Fruit fly (Drosophila melanogaster): ENCODE data around the gene ida.

ida gene

dm6 chr3L:3908838-3909810 lies 4.0 kb downstream of the ida start:
- TF ChIP-seq psq (optimal IDR thresholded peaks at IDR 0.05): no peak
- no peak for TF ChIP-seq usp (GFP tag; optimal IDR thresholded peaks at IDR 0.05)
- TF ChIP-seq EcR (GFP tag; optimal IDR thresholded peaks at IDR 0.05): peak in 1 of 2 experiments; percentile 25

dm6 chr3L:3909831-3910230 lies 4.7 kb downstream of the ida start, which contains the start of gene mge:
TSS of gene mge (minus strand) at chr3L:3909931.
- no peak for TF ChIP-seq CG8478 (optimal IDR thresholded peaks at IDR 0.05)
- no peak for TF ChIP-seq pan (optimal IDR thresholded peaks at IDR 0.05)
- TF ChIP-seq usp (GFP tag; optimal IDR thresholded peaks at IDR 0.05): no peak
- no peak for TF ChIP-seq psq (optimal IDR thresholded peaks at IDR 0.05)
- no peak for TF ChIP-seq EcR (GFP tag; optimal IDR thresholded peaks at IDR 0.05)
- TF ChIP-seq Dll (optimal IDR thresholded peaks at IDR 0.05): no peak

dm6 chr3L:3912134-3912533 lies 7.0 kb downstream of the ida start:
- no peak for TF ChIP-seq CG8478 (optimal IDR thresholded peaks at IDR 0.05)

DNA sequence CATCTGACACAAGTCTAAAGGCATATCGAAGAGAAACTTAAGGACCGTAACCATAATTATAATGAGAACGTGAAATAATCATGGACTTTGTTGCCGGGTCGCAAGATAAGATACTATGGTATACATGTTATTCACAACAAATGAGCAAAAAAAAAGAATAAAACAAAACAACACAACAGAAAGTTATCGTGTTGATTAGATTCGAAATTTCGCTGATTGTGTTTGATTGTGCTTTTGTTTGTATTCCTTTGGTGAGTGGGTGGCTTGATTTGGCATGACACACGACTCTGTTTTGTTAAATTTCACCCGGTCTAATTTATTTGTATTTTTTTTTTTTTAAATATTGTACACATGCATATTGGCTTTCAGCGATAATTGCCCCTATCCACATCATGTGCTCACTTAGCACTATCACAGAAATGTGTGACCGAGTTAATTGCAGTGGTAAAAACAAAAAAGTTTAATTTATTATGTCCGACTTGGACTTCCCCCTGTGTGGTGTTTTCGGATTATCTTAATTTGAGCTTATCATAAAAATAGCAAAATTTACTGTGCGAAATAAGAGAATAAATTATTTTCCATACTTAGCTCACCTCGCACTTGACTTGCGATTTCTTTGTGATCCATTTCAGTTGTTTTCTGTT lies 18.6 kb downstream of the ida start:
- TF ChIP-seq usp (GFP tag; optimal IDR thresholded peaks at IDR 0.05) (no peak), Dll (optimal IDR thresholded peaks at IDR 0.05) (no peak), CG8478 (optimal IDR thresholded peaks at IDR 0.05) (no peak), psq (optimal IDR thresholded peaks at IDR 0.05) (no peak), pan (optimal IDR thresholded peaks at IDR 0.05) (no peak), EcR (GFP tag; optimal IDR thresholded peaks at IDR 0.05) (no peak)

DNA sequence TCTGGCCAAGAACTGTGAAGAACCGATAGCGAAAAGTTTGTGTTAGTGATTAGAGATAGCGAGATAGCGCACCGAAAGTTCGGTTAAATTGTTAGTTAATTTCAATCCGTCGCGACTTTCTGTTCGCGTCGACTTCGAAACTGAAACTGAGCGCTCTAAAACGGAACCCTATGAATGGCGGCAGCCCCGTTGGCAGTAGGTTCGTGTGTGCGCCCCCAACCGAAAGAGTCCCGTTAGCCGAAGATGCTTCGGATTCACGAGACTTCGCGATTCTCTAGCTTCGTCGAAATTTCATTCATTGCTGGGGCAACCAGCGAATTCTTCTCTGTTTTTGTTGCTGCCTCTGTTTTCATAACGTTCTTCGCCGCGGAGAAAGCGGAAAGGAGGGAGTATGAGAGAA lies 20.3 kb downstream of the ida start:
- TF ChIP-seq EcR (GFP tag; optimal IDR thresholded peaks at IDR 0.05) (no peak), CG8478 (optimal IDR thresholded peaks at IDR 0.05) (no peak), usp (GFP tag; optimal IDR thresholded peaks at IDR 0.05) (no peak), psq (optimal IDR thresholded peaks at IDR 0.05) (no peak), pan (optimal IDR thresholded peaks at IDR 0.05) (no peak), Dll (optimal IDR thresholded peaks at IDR 0.05) (no peak)

DNA sequence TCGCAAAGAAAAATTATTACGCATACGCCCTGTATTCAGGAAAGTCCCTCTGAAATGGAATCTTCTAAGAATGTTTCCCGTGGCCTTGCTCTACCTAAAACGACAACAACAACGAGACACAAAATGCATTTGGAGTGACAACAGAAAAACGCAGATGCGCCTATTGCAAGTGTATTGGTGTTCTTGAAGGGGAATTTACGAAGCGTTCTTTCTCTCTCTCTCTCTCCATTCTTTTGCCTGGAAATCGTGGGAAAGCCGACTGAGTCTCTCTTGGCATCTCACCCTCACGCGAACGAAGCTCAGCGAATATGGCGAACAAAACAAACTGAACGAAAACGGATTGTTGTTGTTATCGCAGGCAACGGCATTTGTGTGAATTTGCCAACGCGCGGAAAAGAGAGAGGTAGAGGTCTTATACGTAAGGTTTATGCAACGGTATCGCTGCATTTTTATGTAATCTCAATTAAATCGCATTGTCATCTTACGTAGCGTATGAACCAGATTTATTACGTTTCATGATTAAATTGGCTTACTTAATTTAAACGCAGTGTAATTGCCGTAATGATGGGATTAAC lies 21.1 kb downstream of the ida start:
- TF ChIP-seq pan (optimal IDR thresholded peaks at IDR 0.05) (peak; percentile 8), psq (optimal IDR thresholded peaks at IDR 0.05) (no peak)

DNA sequence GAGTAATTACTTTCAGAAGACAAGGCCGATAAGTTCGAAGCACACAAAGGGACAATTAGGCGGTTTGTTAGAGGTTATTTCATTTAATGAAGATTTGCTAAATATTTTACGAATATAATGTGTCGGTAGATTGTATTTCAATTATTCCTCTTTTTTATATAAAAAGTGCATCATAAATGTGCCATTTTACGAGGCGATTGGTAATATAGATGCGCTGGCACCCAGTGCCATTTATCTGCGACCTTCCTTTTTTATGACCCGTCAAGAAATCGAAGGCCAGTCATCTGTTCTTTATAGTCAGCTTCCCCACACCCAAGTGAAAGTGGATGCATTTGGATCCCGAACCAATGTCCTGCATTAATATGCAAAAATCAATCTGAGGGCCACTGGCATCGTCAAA lies 22.3 kb downstream of the ida start:
- TF ChIP-seq usp (GFP tag; optimal IDR thresholded peaks at IDR 0.05) (no peak), Dll (optimal IDR thresholded peaks at IDR 0.05) (no peak), CG8478 (optimal IDR thresholded peaks at IDR 0.05) (no peak), pan (optimal IDR thresholded peaks at IDR 0.05) (no peak), EcR (GFP tag; optimal IDR thresholded peaks at IDR 0.05) (no peak), psq (optimal IDR thresholded peaks at IDR 0.05) (no peak)

DNA sequence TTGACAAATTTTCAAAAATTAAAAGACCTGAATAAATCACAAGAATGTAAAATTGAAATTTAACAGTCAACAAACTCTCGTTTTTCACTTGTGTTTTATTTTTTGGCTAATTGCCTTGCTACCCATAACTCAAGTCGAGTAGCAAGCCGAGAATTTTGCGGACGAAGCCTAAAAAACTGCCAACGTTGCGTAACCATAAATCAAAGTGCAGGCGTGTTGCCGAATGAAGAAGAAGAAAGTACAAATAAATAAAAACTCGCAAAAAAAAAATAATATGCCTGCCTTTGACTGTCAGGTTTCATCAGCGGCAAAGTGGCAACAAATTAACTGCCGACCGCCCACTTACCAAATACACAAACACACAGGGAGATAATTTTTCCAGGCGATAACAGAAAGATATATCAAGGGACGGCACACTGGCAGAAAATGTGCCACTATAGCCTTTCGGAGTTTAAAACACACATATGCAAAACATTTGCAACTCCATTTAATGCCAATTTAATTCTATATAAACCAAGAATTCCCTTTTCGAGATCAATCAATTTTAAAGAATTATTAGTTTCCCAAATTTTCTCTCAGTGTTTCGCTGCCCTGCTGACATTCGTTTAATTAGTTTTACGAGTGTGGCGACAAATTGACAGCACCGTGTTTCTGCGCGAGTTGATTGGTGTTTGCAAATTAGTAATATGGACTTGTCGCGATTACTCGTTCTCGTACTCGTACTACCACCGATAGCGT lies 23.2 kb downstream of the ida start:
- TF ChIP-seq pan (optimal IDR thresholded peaks at IDR 0.05) (no peak), CG8478 (optimal IDR thresholded peaks at IDR 0.05) (no peak), EcR (GFP tag; optimal IDR thresholded peaks at IDR 0.05) (no peak), usp (GFP tag; optimal IDR thresholded peaks at IDR 0.05) (no peak), psq (optimal IDR thresholded peaks at IDR 0.05) (no peak), Dll (optimal IDR thresholded peaks at IDR 0.05) (no peak)

- TF ChIP-seq pan (optimal IDR thresholded peaks at IDR 0.05) (no peak), CG8478 (optimal IDR thresholded peaks at IDR 0.05) (no peak), psq (optimal IDR thresholded peaks at IDR 0.05) (no peak), EcR (GFP tag; optimal IDR thresholded peaks at IDR 0.05) (no peak), Dll (optimal IDR thresholded peaks at IDR 0.05) (no peak), usp (GFP tag; optimal IDR thresholded peaks at IDR 0.05) (no peak)
These were observed 24.0 kb downstream of the ida start for dm6 chr3L:3928943-3929785.

DNA sequence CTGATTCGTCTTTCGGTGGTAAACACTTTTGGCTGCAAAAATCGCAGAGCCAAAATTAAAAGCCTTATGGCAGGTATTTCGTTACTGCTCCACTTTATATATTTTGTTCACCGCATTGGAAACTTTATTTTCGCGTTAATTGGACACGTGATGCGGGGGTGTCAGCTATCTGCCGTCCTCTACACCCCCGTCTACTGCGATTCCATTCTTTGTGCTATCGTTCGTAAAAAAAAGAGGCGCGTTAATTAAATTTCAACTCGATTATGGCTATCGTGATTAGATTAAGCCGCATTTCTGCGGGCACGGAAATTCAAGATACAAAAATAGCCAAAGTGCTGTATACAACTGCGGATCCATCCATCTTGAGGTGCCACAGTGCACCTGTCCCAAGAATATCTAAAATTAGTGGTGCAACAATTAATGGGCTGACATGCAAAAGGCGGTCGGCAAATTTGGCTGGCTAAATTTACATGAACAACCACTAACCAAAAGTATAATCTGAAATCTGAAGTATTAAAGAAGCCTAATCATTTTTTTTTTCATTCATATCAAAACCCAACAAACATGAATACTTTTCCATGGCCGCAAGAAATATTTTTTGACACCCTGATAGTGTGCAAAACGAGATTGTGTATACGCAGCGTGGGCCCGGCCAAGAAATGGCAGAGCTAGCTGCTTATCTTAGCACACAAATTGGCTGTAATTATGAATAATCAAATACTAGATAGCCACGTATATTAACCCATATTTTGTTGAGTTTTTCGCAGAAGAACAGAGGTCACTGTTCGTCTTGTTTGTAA lies 25.0 kb downstream of the ida start:
- TF ChIP-seq pan (optimal IDR thresholded peaks at IDR 0.05) (no peak), Dll (optimal IDR thresholded peaks at IDR 0.05) (no peak), psq (optimal IDR thresholded peaks at IDR 0.05) (no peak), usp (GFP tag; optimal IDR thresholded peaks at IDR 0.05) (no peak), CG8478 (optimal IDR thresholded peaks at IDR 0.05) (no peak), EcR (GFP tag; optimal IDR thresholded peaks at IDR 0.05) (no peak)
